Worm (Caenorhabditis elegans) whole organism, midembryonic: Measurements from ENCODE around the gene C06E2.9.

Experiments
- T22C8.4 ChIP-seq: fragments of 200-800 bp; sonication (Bioruptor generic); IDR thresholded peaks from 2 replicates; pipeline ENCODE4 v1.3.6; 2022; ENCODE audit warnings: missing genetic modification characterization, missing compliant biosample characterization
- cog-1 ChIP-seq: sonication (generic microtip); optimal IDR thresholded peaks from 2 replicates; lab custom pipeline; 2016; ENCODE audit warnings: missing genetic modification characterization, missing compliant biosample characterization
- flt-1 ChIP-seq: fragments of 200-800 bp; sonication (Bioruptor generic); IDR thresholded peaks from 2 replicates; pipeline ENCODE4 v1.3.6; 2022; ENCODE audit warnings: missing genetic modification characterization, missing compliant biosample characterization
- klf-2 ChIP-seq: fragments of 200-800 bp; sonication (Bioruptor generic); conservative IDR thresholded peaks from 2 replicates; pipeline ENCODE4 v1.3.6; 2022; ENCODE audit warnings: missing genetic modification reagents, missing genetic modification characterization, missing compliant biosample characterization
- med-1 ChIP-seq: sonication (generic microtip); optimal IDR thresholded peaks from 2 replicates; lab custom pipeline; 2017; ENCODE audit warnings: missing genetic modification characterization, mild to moderate bottlenecking, missing compliant biosample characterization, antibody characterized with exemption, missing genetic modification reagents; ENCODE audit not compliant: insufficient read depth
- ref-1 ChIP-seq: fragments of 200-800 bp; sonication (Bioruptor generic); conservative IDR thresholded peaks from 2 replicates; pipeline ENCODE4 v1.3.6; 2022; ENCODE audit warnings: missing genetic modification reagents, missing genetic modification characterization, missing compliant biosample characterization
- tab-1 ChIP-seq: fragments of 200-800 bp; sonication (Bioruptor generic); IDR thresholded peaks from 2 replicates; pipeline ENCODE4 v1.3.6; 2022; ENCODE audit warnings: missing genetic modification characterization, missing compliant biosample characterization
- ztf-23 ChIP-seq: fragments of 200-800 bp; sonication (Bioruptor generic); IDR thresholded peaks from 2 replicates; pipeline ENCODE4 v1.3.6; 2022; ENCODE audit warnings: missing genetic modification reagents, missing genetic modification characterization, missing compliant biosample characterization
- ztf-29 ChIP-seq: fragments of 200-800 bp; sonication (Bioruptor generic); IDR thresholded peaks from 2 replicates; pipeline ENCODE4 v1.3.6; 2022; ENCODE audit warnings: missing genetic modification reagents, missing genetic modification characterization, missing compliant biosample characterization

The C06E2.9 gene

ce11 chrX:8890251-8890755 lies 29.2 kb downstream of the C06E2.9 start:
- TF ChIP-seq T22C8.4 (GFP tag; lab: Robert Waterston, UW) (no peak), klf-2 (GFP tag; lab: Robert Waterston, UW) (no peak), ref-1 (GFP tag; lab: Robert Waterston, UW) (no peak), med-1 (GFP tag; lab: Kevin White, UChicago) (no peak), ztf-23 (GFP tag; lab: Robert Waterston, UW) (no peak), cog-1 (no peak), flt-1 (GFP tag; lab: Robert Waterston, UW) (no peak), ztf-29 (no peak), tab-1 (GFP tag; lab: Robert Waterston, UW) (no peak)

ce11 chrX:8891393-8891953 lies 30.4 kb downstream of the C06E2.9 start:
- no peak for TF ChIP-seq tab-1 (GFP tag; lab: Robert Waterston, UW)
- TF ChIP-seq ztf-29: no peak
- no peak for TF ChIP-seq cog-1
- TF ChIP-seq ref-1 (GFP tag; lab: Robert Waterston, UW): no peak
- no peak for TF ChIP-seq med-1 (GFP tag; lab: Kevin White, UChicago)
- no peak for TF ChIP-seq T22C8.4 (GFP tag; lab: Robert Waterston, UW)
- TF ChIP-seq ztf-23 (GFP tag; lab: Robert Waterston, UW): no peak
- no peak for TF ChIP-seq flt-1 (GFP tag; lab: Robert Waterston, UW)
- TF ChIP-seq klf-2 (GFP tag; lab: Robert Waterston, UW): no peak

- TF ChIP-seq ztf-23 (GFP tag; lab: Robert Waterston, UW) (no peak), klf-2 (GFP tag; lab: Robert Waterston, UW) (no peak), flt-1 (GFP tag; lab: Robert Waterston, UW) (no peak), T22C8.4 (GFP tag; lab: Robert Waterston, UW) (no peak), med-1 (GFP tag; lab: Kevin White, UChicago) (no peak), ref-1 (GFP tag; lab: Robert Waterston, UW) (no peak), cog-1 (no peak), ztf-29 (no peak), tab-1 (GFP tag; lab: Robert Waterston, UW) (no peak)
Measured at ce11 chrX:8892808-8893207, 31.8 kb downstream of the C06E2.9 start, which contains the start of gene C13E3.1. TSS of gene C13E3.1 (plus strand) at chrX:8893108.

ce11 chrX:8902920-8903319 lies 41.9 kb downstream of the C06E2.9 start:
- TF ChIP-seq med-1 (GFP tag; lab: Kevin White, UChicago) (no peak), klf-2 (GFP tag; lab: Robert Waterston, UW) (no peak), flt-1 (GFP tag; lab: Robert Waterston, UW) (no peak), T22C8.4 (GFP tag; lab: Robert Waterston, UW) (no peak), ztf-23 (GFP tag; lab: Robert Waterston, UW) (no peak), tab-1 (GFP tag; lab: Robert Waterston, UW) (no peak)

DNA sequence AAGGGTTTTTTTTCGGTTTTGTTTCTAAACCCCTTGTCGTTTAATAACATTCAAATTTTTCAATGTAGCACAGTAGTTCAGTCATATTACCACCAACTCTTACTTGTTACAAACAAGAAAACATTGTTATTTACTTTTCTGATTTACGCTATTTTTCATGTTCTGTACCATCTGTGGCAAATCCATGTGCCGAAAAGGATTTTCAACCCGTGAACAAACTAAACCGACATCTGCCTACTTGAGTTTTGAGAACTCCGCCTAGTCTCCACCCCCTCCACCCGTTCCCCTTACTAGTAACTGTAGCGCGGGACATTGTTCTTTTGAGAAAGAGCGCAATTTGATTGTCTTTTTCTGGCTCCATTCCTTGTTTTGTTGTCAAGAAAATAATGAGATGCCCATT lies 44.0 kb downstream of the C06E2.9 start, which contains the start of gene ensh-1:
Gene ensh-1 (plus strand): TSS at position 301 of the 400 bp plus-strand sequence.
- TF ChIP-seq T22C8.4 (GFP tag; lab: Robert Waterston, UW) (no peak), flt-1 (GFP tag; lab: Robert Waterston, UW) (no peak), ztf-29 (no peak), klf-2 (GFP tag; lab: Robert Waterston, UW) (no peak), tab-1 (GFP tag; lab: Robert Waterston, UW) (no peak), ref-1 (GFP tag; lab: Robert Waterston, UW) (no peak), cog-1 (no peak), ztf-23 (GFP tag; lab: Robert Waterston, UW) (no peak), med-1 (GFP tag; lab: Kevin White, UChicago) (no peak)

- TF ChIP-seq klf-2 (GFP tag; lab: Robert Waterston, UW) (no peak), T22C8.4 (GFP tag; lab: Robert Waterston, UW) (no peak), tab-1 (GFP tag; lab: Robert Waterston, UW) (0 out of 2 replicates have a peak, but pooled peaks have one; percentile 32), flt-1 (GFP tag; lab: Robert Waterston, UW) (no peak)
Measured at ce11 chrX:8911077-8911476, 50.0 kb downstream of the C06E2.9 start, which contains the start of gene cyn-8. TSS of gene cyn-8 (plus strand) at chrX:8911293.
